Worm (Caenorhabditis elegans) whole organism, late embryonic: ENCODE data around the gene fard-1.
"Not testable (repeated sequence)": the region's sequence is repeated elsewhere in the genome, so short reads cannot be mapped to it uniquely, and the experiment has no call there.

Experiments
- C38D4.7 ChIP-seq: fragments of 200-800 bp; sonication (Bioruptor generic); optimal IDR thresholded peaks from 2 replicates; lab custom pipeline; 2018; ENCODE audit warnings: mild to moderate bottlenecking, missing genetic modification characterization, moderate library complexity, missing compliant biosample characterization
- K02D7.2 ChIP-seq: sonication (generic microtip); optimal IDR thresholded peaks from 2 replicates; lab custom pipeline; 2017; ENCODE audit warnings: mild to moderate bottlenecking, missing genetic modification characterization, missing compliant biosample characterization
- K09A11.1 ChIP-seq: sonication (generic microtip); optimal IDR thresholded peaks from 2 replicates; lab custom pipeline; 2017; ENCODE audit warnings: antibody characterized with exemption, mild to moderate bottlenecking, missing genetic modification characterization, missing compliant biosample characterization; ENCODE audit not compliant: insufficient read depth
- ahr-1 ChIP-seq: sonication (generic microtip); optimal IDR thresholded peaks from 2 replicates; lab custom pipeline; 2016; ENCODE audit warnings: missing genetic modification characterization, missing compliant biosample characterization
- dve-1 ChIP-seq: sonication (generic microtip); optimal IDR thresholded peaks from 2 replicates; lab custom pipeline; 2017; ENCODE audit warnings: antibody characterized with exemption, mild to moderate bottlenecking, missing genetic modification characterization, missing compliant biosample characterization
- fkh-10 ChIP-seq: fragments of 150-350 bp; optimal IDR thresholded peaks from 2 replicates; lab custom pipeline; 2014; ENCODE audit warnings: missing biosample characterization, missing genetic modification reagents, missing genetic modification characterization
- nfya-1 ChIP-seq: sonication (generic microtip); optimal IDR thresholded peaks from 2 replicates; lab custom pipeline; 2017; ENCODE audit warnings: missing genetic modification characterization, mild to moderate bottlenecking, missing compliant biosample characterization, antibody characterized with exemption, moderate library complexity
- nhr-11 ChIP-seq: fragments of 150-350 bp; optimal IDR thresholded peaks from 2 replicates; lab custom pipeline; 2014; ENCODE audit warnings: missing biosample characterization, missing genetic modification characterization
- pqm-1 ChIP-seq: sonication (generic microtip); optimal IDR thresholded peaks from 2 replicates; lab custom pipeline; 2016; ENCODE audit warnings: missing genetic modification characterization, missing compliant biosample characterization
- ref-2 ChIP-seq: sonication (generic microtip); optimal IDR thresholded peaks from 2 replicates; lab custom pipeline; 2016; ENCODE audit warnings: missing genetic modification characterization, missing compliant biosample characterization

DNA sequence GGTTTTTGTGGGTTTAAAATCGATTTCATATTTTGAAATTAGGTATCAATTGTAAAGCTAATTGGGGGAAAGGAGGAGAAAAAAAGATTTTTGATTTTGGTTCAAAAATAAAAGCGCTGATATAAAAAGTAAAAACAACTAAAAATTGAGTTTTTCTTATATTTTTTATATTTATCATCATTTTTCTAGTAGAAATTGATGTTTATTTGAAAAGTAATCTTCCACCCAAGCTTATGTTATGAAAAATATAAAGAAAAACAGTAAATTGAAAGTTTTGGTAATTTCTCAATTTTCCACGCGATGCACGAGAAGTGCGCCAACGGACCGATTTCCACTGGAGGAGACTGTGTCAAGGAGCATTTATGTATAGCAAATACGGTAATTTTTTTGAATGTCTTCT is 38.9 kb upstream of the fard-1 start, which contains the start of gene B0410.1:
- not testable (repeated sequence) for TF ChIP-seq ahr-1 (tag; lab: Kevin White, UChicago); C38D4.7 (GFP tag; lab: Kevin White, UChicago); fkh-10 (GFP tag; lab: Kevin White, UChicago); ref-2 (tag; lab: Kevin White, UChicago); K09A11.1 (tag; lab: Kevin White, UChicago); nhr-11; pqm-1 (tag; lab: Kevin White, UChicago); dve-1 (tag; lab: Kevin White, UChicago); nfya-1 (tag; lab: Kevin White, UChicago); K02D7.2 (tag; lab: Kevin White, UChicago)
